Fruit fly (Drosophila melanogaster) whole organism, embryonic: ENCODE data around the gene haf.

ENCODE experiments used
- Adf1 ChIP-seq: fragments of 200-800 bp; sonication (Bioruptor generic); IDR thresholded peaks from 2 replicates; pipeline ENCODE4 v1.3.6; 2022; ENCODE audit warnings: missing biosample characterization, missing genetic modification characterization
- Atf-2 ChIP-seq: fragments of 200-800 bp; sonication (Bioruptor generic); optimal IDR thresholded peaks from 2 replicates; lab custom pipeline; 2016; ENCODE audit warnings: missing biosample characterization, missing genetic modification characterization
- CG10431 ChIP-seq: fragments of 200-800 bp; sonication (Bioruptor generic); optimal IDR thresholded peaks from 3 replicates; lab custom pipeline; 2018; ENCODE audit warnings: missing biosample characterization, mild to moderate bottlenecking, missing genetic modification characterization
- CG10462 ChIP-seq: fragments of 200-800 bp; sonication (Bioruptor generic); optimal IDR thresholded peaks from 2 replicates; lab custom pipeline; 2016; ENCODE audit warnings: missing biosample characterization, missing genetic modification characterization
- CG10565 ChIP-seq: fragments of 200-800 bp; sonication (Bioruptor generic); optimal IDR thresholded peaks from 3 replicates; lab custom pipeline; 2016; ENCODE audit warnings: missing biosample characterization, mild to moderate bottlenecking, missing genetic modification characterization
- CG11456 ChIP-seq: fragments of 200-800 bp; sonication (Bioruptor generic); IDR thresholded peaks from 3 replicates; pipeline ENCODE4 v1.3.6; 2022; ENCODE audit warnings: missing biosample characterization, missing genetic modification characterization
- CG11695 ChIP-seq: fragments of 200-800 bp; sonication (Bioruptor generic); IDR thresholded peaks from 3 replicates; pipeline ENCODE4 v1.3.6; 2022; ENCODE audit warnings: missing biosample characterization, missing genetic modification characterization
- CG12236 ChIP-seq: fragments of 200-800 bp; sonication (Bioruptor generic); optimal IDR thresholded peaks from 2 replicates; lab custom pipeline; 2016; ENCODE audit warnings: missing biosample characterization, missing genetic modification characterization
- CG12744 ChIP-seq: fragments of 200-800 bp; sonication (Bioruptor generic); optimal IDR thresholded peaks from 2 replicates; lab custom pipeline; 2016; ENCODE audit warnings: missing biosample characterization, missing genetic modification characterization
- CG12769 ChIP-seq: fragments of 200-800 bp; sonication (Bioruptor generic); optimal IDR thresholded peaks from 2 replicates; lab custom pipeline; 2019; ENCODE audit warnings: missing biosample characterization, mild to moderate bottlenecking, missing genetic modification characterization, moderate library complexity
- CG12942 ChIP-seq: fragments of 200-800 bp; sonication (Bioruptor generic); optimal IDR thresholded peaks from 3 replicates; lab custom pipeline; 2016; ENCODE audit warnings: missing biosample characterization, missing genetic modification characterization
- CG13287 ChIP-seq: fragments of 200-800 bp; sonication (Bioruptor generic); IDR thresholded peaks from 2 replicates; pipeline ENCODE4 v1.3.6; 2022; ENCODE audit warnings: missing biosample characterization, missing genetic modification characterization; ENCODE audit not compliant: partially characterized antibody
- CG13894 ChIP-seq: fragments of 200-800 bp; sonication (Bioruptor generic); optimal IDR thresholded peaks from 3 replicates; lab custom pipeline; 2018; ENCODE audit warnings: missing biosample characterization, mild to moderate bottlenecking, missing genetic modification characterization, moderate library complexity
- CG17328 ChIP-seq: fragments of 200-800 bp; sonication (Bioruptor generic); IDR thresholded peaks from 2 replicates; pipeline ENCODE4 v1.3.6; 2022; ENCODE audit warnings: missing biosample characterization, missing genetic modification characterization
- CG1832 ChIP-seq: fragments of 200-800 bp; sonication (Bioruptor generic); optimal IDR thresholded peaks from 2 replicates; lab custom pipeline; 2017; ENCODE audit warnings: missing biosample characterization, mild to moderate bottlenecking, missing genetic modification characterization, inconsistent platforms
- CG2199 ChIP-seq: fragments of 200-800 bp; sonication (Bioruptor generic); IDR thresholded peaks from 3 replicates; pipeline ENCODE4 v1.3.6; 2022; ENCODE audit warnings: missing biosample characterization, missing genetic modification characterization
- CG2202 ChIP-seq: fragments of 200-800 bp; sonication (Bioruptor generic); optimal IDR thresholded peaks from 2 replicates; lab custom pipeline; 2018; ENCODE audit warnings: missing biosample characterization, mild to moderate bottlenecking, missing genetic modification characterization
- CG30020 ChIP-seq: fragments of 200-800 bp; optimal IDR thresholded peaks from 2 replicates; lab custom pipeline; 2019; ENCODE audit warnings: missing biosample characterization, mild to moderate bottlenecking, missing genetic modification characterization, moderate library complexity
- CG4730 ChIP-seq: fragments of 200-800 bp; sonication (Bioruptor generic); IDR thresholded peaks from 2 replicates; pipeline ENCODE4 v1.3.6; 2022; ENCODE audit warnings: missing biosample characterization, missing genetic modification characterization
- CG6175 ChIP-seq: fragments of 200-800 bp; sonication (Bioruptor generic); IDR thresholded peaks from 3 replicates; pipeline ENCODE4 v1.3.6; 2022; ENCODE audit warnings: missing biosample characterization, missing genetic modification characterization
- CG7357 ChIP-seq: fragments of 200-800 bp; sonication (Bioruptor generic); IDR thresholded peaks from 3 replicates; pipeline ENCODE4 v1.3.6; 2022; ENCODE audit warnings: missing biosample characterization, missing genetic modification characterization
- CG7372 ChIP-seq: fragments of 200-800 bp; sonication (Bioruptor generic); IDR thresholded peaks from 2 replicates; pipeline ENCODE4 v1.3.6; 2022; ENCODE audit warnings: missing biosample characterization, missing genetic modification characterization
- CG8359 ChIP-seq: fragments of 200-800 bp; sonication (Bioruptor generic); optimal IDR thresholded peaks from 2 replicates; lab custom pipeline; 2017; ENCODE audit warnings: missing biosample characterization, mild to moderate bottlenecking, missing genetic modification characterization, borderline replicate concordance
- CG8478 ChIP-seq: fragments of >200 bp; optimal IDR thresholded peaks from 2 replicates; lab custom pipeline; 2018
- Doc3 ChIP-seq: fragments of 200-800 bp; sonication (Bioruptor generic); IDR thresholded peaks from 3 replicates; pipeline ENCODE4 v1.3.6; 2022; ENCODE audit warnings: missing biosample characterization, missing genetic modification characterization; ENCODE audit not compliant: partially characterized antibody
- E2f2 ChIP-seq: fragments of 200-800 bp; sonication (Bioruptor generic); IDR thresholded peaks from 2 replicates; pipeline ENCODE4 v1.3.6; 2022; ENCODE audit warnings: missing biosample characterization, missing genetic modification characterization
- Elba2 ChIP-seq: fragments of 200-800 bp; sonication (Bioruptor generic); optimal IDR thresholded peaks from 3 replicates; lab custom pipeline; 2016; ENCODE audit warnings: missing biosample characterization, missing genetic modification characterization
- H2.0 ChIP-seq: fragments of 200-800 bp; sonication (Bioruptor generic); IDR thresholded peaks from 2 replicates; pipeline ENCODE4 v1.3.6; 2022; ENCODE audit warnings: missing biosample characterization, missing genetic modification characterization
- Kr ChIP-seq: fragments of 200-800 bp; sonication (Bioruptor generic); optimal IDR thresholded peaks from 2 replicates; lab custom pipeline; 2017; ENCODE audit warnings: missing biosample characterization, mild to moderate bottlenecking, missing genetic modification characterization
- MESR4 ChIP-seq: fragments of 200-800 bp; sonication (Bioruptor generic); optimal IDR thresholded peaks from 2 replicates; lab custom pipeline; 2018; ENCODE audit warnings: missing biosample characterization, mild to moderate bottlenecking, missing genetic modification characterization, moderate library complexity
- MTF-1 ChIP-seq: fragments of 200-800 bp; sonication (Bioruptor generic); optimal IDR thresholded peaks from 2 replicates; lab custom pipeline; 2018; ENCODE audit warnings: missing biosample characterization, mild to moderate bottlenecking, missing genetic modification characterization, borderline replicate concordance
- Max ChIP-seq: fragments of 200-800 bp; sonication (Bioruptor generic); optimal IDR thresholded peaks from 2 replicates; lab custom pipeline; 2016; ENCODE audit warnings: missing biosample characterization, mild to moderate bottlenecking, missing genetic modification characterization
- Mrtf ChIP-seq: fragments of 200-800 bp; sonication (Bioruptor generic); IDR thresholded peaks from 3 replicates; pipeline ENCODE4 v1.3.6; 2022; ENCODE audit warnings: missing biosample characterization, missing genetic modification characterization
- Ssrp ChIP-seq: fragments of 200-800 bp; sonication (Bioruptor generic); optimal IDR thresholded peaks from 2 replicates; lab custom pipeline; 2018; ENCODE audit warnings: missing biosample characterization, mild to moderate bottlenecking, missing genetic modification characterization, moderate library complexity
- ase ChIP-seq: fragments of 200-800 bp; sonication (Bioruptor generic); IDR thresholded peaks from 3 replicates; pipeline ENCODE4 v1.3.6; 2022; ENCODE audit warnings: missing biosample characterization, missing genetic modification characterization
- cas ChIP-seq: fragments of 200-800 bp; sonication (Bioruptor generic); IDR thresholded peaks from 2 replicates; pipeline ENCODE4 v1.3.6; 2022; ENCODE audit warnings: missing biosample characterization, missing genetic modification characterization
- chinmo ChIP-seq: fragments of 200-800 bp; sonication (Bioruptor generic); IDR thresholded peaks from 4 replicates; pipeline ENCODE4 v1.3.6; 2022; ENCODE audit warnings: missing biosample characterization, missing genetic modification characterization; ENCODE audit not compliant: partially characterized antibody
- ems ChIP-seq: fragments of 200-800 bp; sonication (Bioruptor generic); optimal IDR thresholded peaks from 3 replicates; lab custom pipeline; 2016; ENCODE audit warnings: missing biosample characterization, missing genetic modification characterization
- esg ChIP-seq: fragments of 200-800 bp; sonication (Bioruptor generic); conservative IDR thresholded peaks from 2 replicates; pipeline ENCODE4 v1.3.6; 2022; ENCODE audit warnings: missing biosample characterization, missing genetic modification characterization
- ind ChIP-seq: fragments of 200-800 bp; sonication (Bioruptor generic); optimal IDR thresholded peaks from 3 replicates; lab custom pipeline; 2016; ENCODE audit warnings: missing biosample characterization, missing genetic modification characterization
- inv ChIP-seq: fragments of 200-800 bp; sonication (Bioruptor generic); IDR thresholded peaks from 2 replicates; pipeline ENCODE4 v1.3.6; 2022; ENCODE audit warnings: missing biosample characterization, missing genetic modification characterization; ENCODE audit not compliant: partially characterized antibody
- klu ChIP-seq: fragments of 200-800 bp; sonication (Bioruptor generic); IDR thresholded peaks from 2 replicates; pipeline ENCODE4 v1.3.6; 2022; ENCODE audit warnings: missing biosample characterization, missing genetic modification characterization
- oc ChIP-seq: fragments of 200-800 bp; sonication (Bioruptor generic); optimal IDR thresholded peaks from 2 replicates; lab custom pipeline; 2018; ENCODE audit warnings: missing biosample characterization, mild to moderate bottlenecking, missing genetic modification characterization, moderate library complexity
- pan ChIP-seq, 4 experiments: fragments of >200 bp in 3 of 4; fragments of 200-800 bp in 1 of 4; sonication (Bioruptor generic) in 1 of 4; optimal IDR thresholded peaks in 3 of 4; IDR thresholded peaks in 1 of 4; 2 replicates each; pipeline versions ENCODE4 v1.3.6 to Lab custom; 2017 to 2022; ENCODE audit warnings: missing biosample characterization in 2 of 4, missing genetic modification characterization in 2 of 4, mixed read lengths in 1 of 4
- pb ChIP-seq: fragments of 200-800 bp; sonication (Bioruptor generic); optimal IDR thresholded peaks from 3 replicates; lab custom pipeline; 2016; ENCODE audit warnings: missing biosample characterization, missing genetic modification characterization
- psq ChIP-seq: fragments of 200-800 bp; sonication (Bioruptor generic); optimal IDR thresholded peaks from 2 replicates; lab custom pipeline; 2017; ENCODE audit warnings: missing biosample characterization, missing genetic modification characterization
- sim ChIP-seq: fragments of 200-800 bp; sonication (Bioruptor generic); IDR thresholded peaks from 2 replicates; pipeline ENCODE4 v1.3.6; 2022; ENCODE audit warnings: missing biosample characterization, missing genetic modification characterization
- trh ChIP-seq: fragments of 200-800 bp; sonication (Bioruptor generic); optimal IDR thresholded peaks from 2 replicates; lab custom pipeline; 2016; ENCODE audit warnings: missing biosample characterization, missing genetic modification characterization
- unpg ChIP-seq: fragments of 200-800 bp; sonication (Bioruptor generic); optimal IDR thresholded peaks from 3 replicates; lab custom pipeline; 2018; ENCODE audit warnings: missing biosample characterization, mild to moderate bottlenecking, missing genetic modification characterization, moderate library complexity
- usp ChIP-seq: fragments of >200 bp; optimal IDR thresholded peaks from 2 replicates; lab custom pipeline; 2017; ENCODE audit warnings: missing biosample characterization, missing genetic modification characterization
- wek ChIP-seq: fragments of 200-800 bp; sonication (Bioruptor generic); optimal IDR thresholded peaks from 3 replicates; lab custom pipeline; 2018; ENCODE audit warnings: missing biosample characterization, mild to moderate bottlenecking, missing genetic modification characterization, moderate library complexity

haf gene

dm6 chr2L:1611122-1611521 is 56.2 kb downstream of the haf start, which contains the start of the genes Rab3GAP1 and CG14352 (continued):
- TF ChIP-seq CG10565 (GFP tag; lab: Kevin White, UChicago) (peak; percentile 8), unpg (GFP tag; lab: Kevin White, UChicago) (peak; percentile 85), CG12236 (GFP tag; lab: Kevin White, UChicago) (peak; percentile 65), Kr (GFP tag; lab: Kevin White, UChicago) (no peak), MESR4 (no peak), E2f2 (GFP tag; lab: Robert Waterston, UW) (peak; percentile 77), CG4730 (GFP tag; lab: Robert Waterston, UW) (peak; percentile 68), pb (GFP tag; lab: Kevin White, UChicago) (peak; percentile 51), Ssrp (tag; lab: Kevin White, UChicago) (peak; percentile 89), CG1832 (no peak), H2.0 (GFP tag; lab: Robert Waterston, UW) (peak; percentile 76), esg (GFP tag; lab: Robert Waterston, UW) (peak; percentile 83), Mrtf (peak; percentile 83), usp (GFP tag; lab: Kevin White, UChicago) (no peak), CG8359 (GFP tag; lab: Kevin White, UChicago) (peak; percentile 43), CG13894 (tag; lab: Kevin White, UChicago) (peak; percentile 73), chinmo (GFP tag; lab: Robert Waterston, UW) (no peak), MTF-1 (GFP tag; lab: Kevin White, UChicago) (peak; percentile 27), CG2202 (tag; lab: Kevin White, UChicago) (peak; percentile 71), Doc3 (GFP tag; lab: Robert Waterston, UW) (no peak), CG30020 (tag; lab: Kevin White, UChicago) (no peak), pan (optimal IDR thresholded peaks at IDR 0.05; lab: Kevin White, UChicago) (no peak), pan (GFP tag; optimal IDR thresholded peaks at IDR 0.05 in 1 of 2, IDR thresholded peaks at IDR 0.05 in 1 of 2) (peak in 1 of 2 experiments; percentile 89), CG7357 (GFP tag; lab: Robert Waterston, UW) (peak; percentile 60; the same call in 2 of the 3 replicates), oc (tag; lab: Kevin White, UChicago) (peak; percentile 45), CG10431 (GFP tag; lab: Kevin White, UChicago) (peak; percentile 9), CG12769 (no peak), CG11456 (GFP tag; lab: Robert Waterston, UW) (peak; percentile 85), klu (GFP tag; lab: Robert Waterston, UW) (peak; percentile 83), psq (peak; percentile 70), Adf1 (GFP tag; lab: Robert Waterston, UW) (no peak), CG2199 (GFP tag; lab: Robert Waterston, UW) (0 out of 3 replicates have a peak, but pooled peaks have one; percentile 55), ind (peak; percentile 93), cas (GFP tag; lab: Robert Waterston, UW) (no peak), Max (GFP tag; lab: Kevin White, UChicago) (peak; percentile 85), ems (GFP tag; lab: Kevin White, UChicago) (peak; percentile 87), Atf-2 (peak; percentile 68), CG10462 (peak; percentile 80), CG8478 (no peak), wek (no peak), CG7372 (GFP tag; lab: Robert Waterston, UW) (peak; percentile 85), CG12744 (peak; percentile 87), CG13287 (GFP tag; lab: Robert Waterston, UW) (peak; percentile 68), inv (GFP tag; lab: Robert Waterston, UW) (no peak), Elba2 (GFP tag; lab: Kevin White, UChicago) (peak; percentile 52), CG12942 (GFP tag; lab: Kevin White, UChicago) (peak; percentile 85), trh (GFP tag; lab: Kevin White, UChicago) (peak; percentile 32), ase (peak; percentile 61; the same call in 1 of the 3 replicates), sim (GFP tag; lab: Robert Waterston, UW) (no peak), CG11695 (GFP tag; lab: Robert Waterston, UW) (no peak), CG17328 (peak; percentile 83), CG6175 (0 out of 3 replicates have a peak, but pooled peaks have one; percentile 52)
